Worm (Caenorhabditis elegans): Measurements from ENCODE around the gene rab-28.
A peak's percentile ranks its signal among the peaks of the same experiment; 100 is the strongest.

rab-28 gene

ce11 chrIV:9196755-9197154 lies 47.1 kb downstream of the rab-28 start:
- no peak for TF ChIP-seq F10B5.3 (tag; optimal IDR thresholded peaks at IDR 0.05)
- TF ChIP-seq fkh-10 (GFP tag; optimal IDR thresholded peaks at IDR 0.05), result peak; percentile 5
- TF ChIP-seq duxl-1 (tag; optimal IDR thresholded peaks at IDR 0.05; ENCODE audit: poor library complexity), result peak; percentile 18
- no peak for TF ChIP-seq daf-19 (GFP tag; conservative IDR thresholded peaks at IDR 0.05)
- no peak for TF ChIP-seq lir-3 (tag; optimal IDR thresholded peaks at IDR 0.05)
- TF ChIP-seq lin-15B (tag; optimal IDR thresholded peaks at IDR 0.05), result no peak
- TF ChIP-seq lin-13 (GFP tag; optimal IDR thresholded peaks at IDR 0.05), result peak; percentile 23
- peak; percentile 52 for TF ChIP-seq ctbp-1 (GFP tag; IDR thresholded peaks at IDR 0.05)
- no peak for TF ChIP-seq ceh-28 (tag; optimal IDR thresholded peaks at IDR 0.05)
- TF ChIP-seq mdl-1 (tag; optimal IDR thresholded peaks at IDR 0.05), result peak in 1 of 2 experiments; percentile 45
- TF ChIP-seq zag-1 (tag; optimal IDR thresholded peaks at IDR 0.05), result no peak
- no peak for TF ChIP-seq tag-97 (GFP tag; IDR thresholded peaks at IDR 0.05)
- TF ChIP-seq php-3 (GFP tag; IDR thresholded peaks at IDR 0.05), result 0 out of 2 replicates have a peak, but pooled peaks have one; percentile 30
- TF ChIP-seq lin-38 (GFP tag; IDR thresholded peaks at IDR 0.05), result no peak
- TF ChIP-seq ces-1 (GFP tag; optimal IDR thresholded peaks at IDR 0.05), result peak; percentile 26
- peak; percentile 16 for TF ChIP-seq F37D6.2 (tag; optimal IDR thresholded peaks at IDR 0.05)
- peak; percentile 84 for TF ChIP-seq hmg-1.1 (GFP tag; IDR thresholded peaks at IDR 0.05)
- TF ChIP-seq dmd-6 (GFP tag; IDR thresholded peaks at IDR 0.05), result peak; percentile 71
- TF ChIP-seq cey-2 (tag; optimal IDR thresholded peaks at IDR 0.05; ENCODE audit: borderline replicate concordance, insufficient read depth), result no peak
- TF ChIP-seq jun-1 (tag; optimal IDR thresholded peaks at IDR 0.05), result peak; percentile 41
- TF ChIP-seq hif-1 (tag; optimal IDR thresholded peaks at IDR 0.05), result peak in 1 of 2 experiments; percentile 69
- peak in 1 of 2 experiments; percentile 44 for TF ChIP-seq daf-16 (GFP tag; optimal IDR thresholded peaks at IDR 0.05)
- TF ChIP-seq daf-16 (tag; optimal IDR thresholded peaks at IDR 0.05), result peak; percentile 42
- TF ChIP-seq pha-4 (GFP tag; IDR thresholded peaks at IDR 0.05), result peak; percentile 60
- TF ChIP-seq pha-4 (tag; optimal IDR thresholded peaks at IDR 0.05), result peak; percentile 83
- peak; percentile 37 for TF ChIP-seq dpl-1 (GFP tag; optimal IDR thresholded peaks at IDR 0.05)
- no peak for TF ChIP-seq ceh-62 (tag; optimal IDR thresholded peaks at IDR 0.05)
- peak; percentile 67 for TF ChIP-seq hlh-11 (tag; optimal IDR thresholded peaks at IDR 0.05)
- peak; percentile 56 for TF ChIP-seq mep-1 (tag; optimal IDR thresholded peaks at IDR 0.05)
- TF ChIP-seq zfp-2 (tag; optimal IDR thresholded peaks at IDR 0.05), result no peak
- no peak for TF ChIP-seq T20F7.1 (GFP tag; optimal IDR thresholded peaks at IDR 0.05)
- no peak for TF ChIP-seq ztf-7 (tag; optimal IDR thresholded peaks at IDR 0.05)
- no peak for TF ChIP-seq ZK546.5 (tag; optimal IDR thresholded peaks at IDR 0.05)
- TF ChIP-seq lim-7 (GFP tag; IDR thresholded peaks at IDR 0.05), result 0 out of 2 replicates have a peak, but pooled peaks have one; percentile 5
- TF ChIP-seq zfp-3 (GFP tag; conservative IDR thresholded peaks at IDR 0.05), result 0 out of 2 replicates have a peak, but pooled peaks have one; percentile 9
- peak; percentile 74 for TF ChIP-seq hlh-30 (tag; optimal IDR thresholded peaks at IDR 0.05; ENCODE audit: insufficient read depth)
- peak; percentile 79 for TF ChIP-seq set-16 (GFP tag; IDR thresholded peaks at IDR 0.05)
- TF ChIP-seq mes-2 (tag; optimal IDR thresholded peaks at IDR 0.05; ENCODE audit: poor library complexity, severe bottlenecking), result peak; percentile 82
- TF ChIP-seq tra-1 (GFP tag; IDR thresholded peaks at IDR 0.05), result peak; percentile 65; the same call in 1 of the 2 replicates
- no peak for TF ChIP-seq nhr-77 (tag; optimal IDR thresholded peaks at IDR 0.05)
- TF ChIP-seq mxl-3 (GFP tag; optimal IDR thresholded peaks at IDR 0.05), result no peak
- no peak for TF ChIP-seq F49E8.2 (tag; optimal IDR thresholded peaks at IDR 0.05; ENCODE audit: borderline replicate concordance)
- peak; percentile 21 for TF ChIP-seq rbr-2 (tag; optimal IDR thresholded peaks at IDR 0.05)
- no peak for TF ChIP-seq fos-1 (tag; optimal IDR thresholded peaks at IDR 0.05)
- TF ChIP-seq nhr-28 (tag; optimal IDR thresholded peaks at IDR 0.05), result peak; percentile 18
- peak; percentile 50 for TF ChIP-seq dve-1 (tag; optimal IDR thresholded peaks at IDR 0.05; ENCODE audit: insufficient read depth)
- TF ChIP-seq ceh-20 (GFP tag; IDR thresholded peaks at IDR 0.05), result peak; percentile 77; the same call in 1 of the 2 replicates
- TF ChIP-seq nhr-41 (GFP tag; IDR thresholded peaks at IDR 0.05), result no peak
- TF ChIP-seq lin-1 (GFP tag; IDR thresholded peaks at IDR 0.05), result peak; percentile 49; the same call in 1 of the 2 replicates
- no peak for TF ChIP-seq spr-3 (GFP tag; optimal IDR thresholded peaks at IDR 0.05)

All from whole organism, L4 larva.